Fruit fly (Drosophila melanogaster) whole organism, prepupa: ENCODE results near the gene APC7.

Source experiments
- Blimp-1 ChIP-seq: fragments of 200-800 bp; sonication (Bioruptor generic); optimal IDR thresholded peaks from 3 replicates; lab custom pipeline; 2017; ENCODE audit warnings: missing biosample characterization, missing genetic modification characterization, mild to moderate bottlenecking, moderate library complexity, missing genetic modification reagents
- CG10669 ChIP-seq: fragments of 200-800 bp; sonication (Bioruptor generic); optimal IDR thresholded peaks from 3 replicates; lab custom pipeline; 2018; ENCODE audit warnings: missing biosample characterization, mild to moderate bottlenecking, missing genetic modification characterization, moderate library complexity
- CG11294 ChIP-seq: fragments of 200-800 bp; sonication (Bioruptor generic); IDR thresholded peaks from 2 replicates; pipeline ENCODE4 v1.3.6; 2022; ENCODE audit warnings: missing biosample characterization, missing genetic modification characterization
- CG15336 ChIP-seq: fragments of 200-800 bp; sonication (Bioruptor generic); IDR thresholded peaks from 2 replicates; pipeline ENCODE4 v1.3.6; 2022; ENCODE audit warnings: missing biosample characterization, missing genetic modification characterization
- CG1621 ChIP-seq: fragments of 200-800 bp; sonication (Bioruptor generic); optimal IDR thresholded peaks from 3 replicates; lab custom pipeline; 2018; ENCODE audit warnings: missing biosample characterization, mild to moderate bottlenecking, missing genetic modification characterization
- CG16779 ChIP-seq: fragments of 200-800 bp; sonication (Bioruptor generic); optimal IDR thresholded peaks from 3 replicates; lab custom pipeline; 2017; ENCODE audit warnings: missing biosample characterization, mild to moderate bottlenecking, missing genetic modification characterization
- CG3032 ChIP-seq: fragments of 200-800 bp; optimal IDR thresholded peaks from 2 replicates; lab custom pipeline; 2019; ENCODE audit warnings: missing biosample characterization, mild to moderate bottlenecking, missing genetic modification characterization, moderate library complexity
- CG31627 ChIP-seq: fragments of 200-800 bp; sonication (Bioruptor generic); optimal IDR thresholded peaks from 3 replicates; lab custom pipeline; 2016; ENCODE audit warnings: missing biosample characterization, missing genetic modification characterization
- CG32006 ChIP-seq: fragments of 200-800 bp; sonication (Bioruptor generic); optimal IDR thresholded peaks from 3 replicates; lab custom pipeline; 2017; ENCODE audit warnings: missing biosample characterization, mild to moderate bottlenecking, missing genetic modification characterization
- CG3919 ChIP-seq: fragments of 200-800 bp; sonication (Bioruptor generic); optimal IDR thresholded peaks from 3 replicates; lab custom pipeline; 2016; ENCODE audit warnings: missing biosample characterization, missing genetic modification characterization
- CG4318 ChIP-seq: fragments of 200-800 bp; sonication (Bioruptor generic); optimal IDR thresholded peaks from 3 replicates; lab custom pipeline; 2017; ENCODE audit warnings: missing biosample characterization, mild to moderate bottlenecking, missing genetic modification characterization
- CG6163 ChIP-seq: fragments of 200-800 bp; sonication (Bioruptor generic); IDR thresholded peaks from 3 replicates; pipeline ENCODE4 v1.3.6; 2022; ENCODE audit warnings: missing biosample characterization, missing genetic modification characterization
- CG6792 ChIP-seq: fragments of 200-800 bp; sonication (Bioruptor generic); optimal IDR thresholded peaks from 3 replicates; lab custom pipeline; 2016; ENCODE audit warnings: missing biosample characterization, missing genetic modification characterization
- CG6854 ChIP-seq: fragments of 200-800 bp; sonication (Bioruptor generic); optimal IDR thresholded peaks from 2 replicates; lab custom pipeline; 2017; ENCODE audit warnings: missing biosample characterization, mild to moderate bottlenecking, missing genetic modification characterization
- CG7368 ChIP-seq: fragments of 200-800 bp; sonication (Bioruptor generic); optimal IDR thresholded peaks from 3 replicates; lab custom pipeline; 2016; ENCODE audit warnings: missing biosample characterization, missing genetic modification characterization
- CG8319 ChIP-seq: fragments of 200-800 bp; sonication (Bioruptor generic); optimal IDR thresholded peaks from 3 replicates; lab custom pipeline; 2016; ENCODE audit warnings: missing biosample characterization, missing genetic modification characterization
- CG9139 ChIP-seq: fragments of 200-800 bp; sonication (Bioruptor generic); optimal IDR thresholded peaks from 3 replicates; lab custom pipeline; 2017; ENCODE audit warnings: missing biosample characterization, mild to moderate bottlenecking, missing genetic modification characterization
- Eip75B ChIP-seq: fragments of 200-800 bp; sonication (Bioruptor generic); optimal IDR thresholded peaks from 3 replicates; lab custom pipeline; 2016; ENCODE audit warnings: missing biosample characterization, missing genetic modification characterization
- Eip78C ChIP-seq: fragments of 200-800 bp; sonication (Bioruptor generic); peaks from one replicate; lab custom pipeline; 2016; ENCODE audit warnings: missing biosample characterization, missing genetic modification characterization
- Eip93F ChIP-seq: fragments of 200-800 bp; sonication (Bioruptor generic); optimal IDR thresholded peaks from 2 replicates; lab custom pipeline; 2016; ENCODE audit warnings: missing biosample characterization, mild to moderate bottlenecking, missing genetic modification characterization
- Ets21C ChIP-seq: fragments of 200-800 bp; sonication (Bioruptor generic); optimal IDR thresholded peaks from 3 replicates; lab custom pipeline; 2016; ENCODE audit warnings: missing biosample characterization, missing genetic modification characterization
- Ets96B ChIP-seq: fragments of 200-800 bp; optimal IDR thresholded peaks from 2 replicates; lab custom pipeline; 2019; ENCODE audit warnings: missing biosample characterization, mild to moderate bottlenecking, missing genetic modification characterization, moderate library complexity
- Gug ChIP-seq: fragments of 200-800 bp; sonication (Bioruptor generic); IDR thresholded peaks from 2 replicates; pipeline ENCODE4 v1.3.6; 2022; ENCODE audit warnings: missing biosample characterization, missing genetic modification characterization
- Hr39 ChIP-seq: fragments of 200-800 bp; sonication (Bioruptor generic); optimal IDR thresholded peaks from 2 replicates; lab custom pipeline; 2016; ENCODE audit warnings: missing biosample characterization, missing genetic modification characterization
- Hr4 ChIP-seq: fragments of 200-800 bp; sonication (Bioruptor generic); optimal IDR thresholded peaks from 3 replicates; lab custom pipeline; 2016; ENCODE audit warnings: missing biosample characterization, missing genetic modification characterization
- Met ChIP-seq: fragments of 200-800 bp; sonication (Bioruptor generic); optimal IDR thresholded peaks from 3 replicates; lab custom pipeline; 2016; ENCODE audit warnings: missing biosample characterization, missing genetic modification characterization
- Sox102F ChIP-seq: fragments of 200-800 bp; sonication (Bioruptor generic); optimal IDR thresholded peaks from 2 replicates; lab custom pipeline; 2016; ENCODE audit warnings: missing biosample characterization, mild to moderate bottlenecking, missing genetic modification characterization
- Sox14 ChIP-seq: fragments of 200-800 bp; sonication (Bioruptor generic); optimal IDR thresholded peaks from 3 replicates; lab custom pipeline; 2016; ENCODE audit warnings: missing biosample characterization, missing genetic modification characterization
- Sox15 ChIP-seq: fragments of 200-800 bp; sonication (Bioruptor generic); optimal IDR thresholded peaks from 3 replicates; lab custom pipeline; 2016; ENCODE audit warnings: missing biosample characterization, missing genetic modification characterization
- achi ChIP-seq: fragments of 200-800 bp; sonication (Bioruptor generic); optimal IDR thresholded peaks from 3 replicates; lab custom pipeline; 2016; ENCODE audit warnings: missing biosample characterization, missing genetic modification characterization
- cyc ChIP-seq: fragments of 200-800 bp; sonication (Bioruptor generic); optimal IDR thresholded peaks from 3 replicates; lab custom pipeline; 2016; ENCODE audit warnings: missing biosample characterization, missing genetic modification characterization
- dsx ChIP-seq: fragments of 200-800 bp; optimal IDR thresholded peaks from 3 replicates; lab custom pipeline; 2019; ENCODE audit warnings: missing biosample characterization, mild to moderate bottlenecking, missing genetic modification characterization, moderate library complexity; ENCODE audit not compliant: poor library complexity, severe bottlenecking
- eg ChIP-seq: fragments of 200-800 bp; sonication (Bioruptor generic); IDR thresholded peaks from 3 replicates; pipeline ENCODE4 v1.3.6; 2022; ENCODE audit warnings: missing biosample characterization, missing genetic modification characterization
- fd85E ChIP-seq: fragments of 200-800 bp; sonication (Bioruptor generic); optimal IDR thresholded peaks from 3 replicates; lab custom pipeline; 2016; ENCODE audit warnings: missing biosample characterization, missing genetic modification characterization
- fkh ChIP-seq: fragments of 200-800 bp; sonication (Bioruptor generic); optimal IDR thresholded peaks from 3 replicates; lab custom pipeline; 2017; ENCODE audit warnings: missing biosample characterization, mild to moderate bottlenecking, missing genetic modification characterization, moderate library complexity
- lz ChIP-seq: fragments of 200-800 bp; sonication (Bioruptor generic); optimal IDR thresholded peaks from 3 replicates; lab custom pipeline; 2016; ENCODE audit warnings: missing biosample characterization, missing genetic modification characterization
- net ChIP-seq: fragments of 200-800 bp; sonication (Bioruptor generic); optimal IDR thresholded peaks from 3 replicates; lab custom pipeline; 2016; ENCODE audit warnings: missing biosample characterization, missing genetic modification characterization
- pdm3 ChIP-seq: fragments of 200-800 bp; sonication (Bioruptor generic); optimal IDR thresholded peaks from 3 replicates; lab custom pipeline; 2016; ENCODE audit warnings: missing biosample characterization, missing genetic modification characterization
- salr ChIP-seq, 2 experiments: fragments of 200-800 bp; sonication (Bioruptor generic); optimal IDR thresholded peaks; 3 replicates each; lab custom pipeline; 2016 to 2018; ENCODE audit warnings: missing biosample characterization in 2 of 2, missing genetic modification characterization in 2 of 2, mild to moderate bottlenecking in 1 of 2
- spab ChIP-seq: fragments of 200-800 bp; sonication (Bioruptor generic); optimal IDR thresholded peaks from 2 replicates; lab custom pipeline; 2017; ENCODE audit warnings: missing biosample characterization, mild to moderate bottlenecking, missing genetic modification characterization, missing genetic modification reagents
- ss ChIP-seq, 2 experiments: fragments of 200-800 bp; sonication (Bioruptor generic); optimal IDR thresholded peaks; 2 replicates in 1 of 2; 3 replicates in 1 of 2; lab custom pipeline; 2017 to 2018; ENCODE audit warnings: mild to moderate bottlenecking in 2 of 2, missing biosample characterization in 2 of 2, missing genetic modification characterization in 2 of 2, moderate library complexity in 1 of 2
- svp ChIP-seq: fragments of 200-800 bp; sonication (Bioruptor generic); peaks from one replicate; lab custom pipeline; 2016; ENCODE audit warnings: missing biosample characterization, missing genetic modification characterization
- vri ChIP-seq: fragments of 200-800 bp; sonication (Bioruptor generic); optimal IDR thresholded peaks from 3 replicates; lab custom pipeline; 2016; ENCODE audit warnings: missing biosample characterization, mild to moderate bottlenecking, missing genetic modification characterization

APC7 gene

DNA sequence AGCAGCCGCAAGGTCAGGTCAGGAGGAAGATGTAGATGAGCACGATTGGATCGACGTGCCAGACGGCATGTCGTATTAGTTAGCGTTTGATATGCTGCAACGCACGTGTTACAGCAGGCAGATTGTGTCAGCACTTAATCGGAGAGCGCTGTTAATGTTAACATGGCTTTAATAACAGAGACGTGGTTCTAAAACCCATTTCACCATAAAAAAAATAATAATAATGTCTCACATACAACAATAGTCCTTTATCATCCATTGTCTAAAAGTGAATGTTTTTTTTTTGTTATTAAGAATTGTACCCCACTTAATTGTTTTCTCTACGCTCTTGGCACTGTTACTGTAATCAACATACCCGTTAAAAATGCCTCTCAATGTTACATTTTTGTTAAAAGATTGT is 2.3 kb downstream of the APC7 start (continued):
- TF ChIP-seq CG4318 (GFP tag; lab: Kevin White, UChicago) (no peak), fd85E (GFP tag; lab: Kevin White, UChicago) (peak; percentile 78), CG1621 (tag; lab: Kevin White, UChicago) (peak; percentile 67), CG31627 (GFP tag; lab: Kevin White, UChicago) (no peak), CG6163 (GFP tag; lab: Robert Waterston, UW) (peak; percentile 99), achi (GFP tag; lab: Kevin White, UChicago) (no peak), CG6792 (GFP tag; lab: Kevin White, UChicago) (no peak), spab (GFP tag; lab: Kevin White, UChicago) (peak; percentile 87), fkh (GFP tag; lab: Kevin White, UChicago) (no peak), Ets21C (GFP tag; lab: Kevin White, UChicago) (no peak), Sox15 (GFP tag; lab: Kevin White, UChicago) (no peak), Eip93F (GFP tag; lab: Kevin White, UChicago) (peak; percentile 75), CG9139 (GFP tag; lab: Kevin White, UChicago) (peak; percentile 86), CG3919 (GFP tag; lab: Kevin White, UChicago) (peak; percentile 97)

DNA sequence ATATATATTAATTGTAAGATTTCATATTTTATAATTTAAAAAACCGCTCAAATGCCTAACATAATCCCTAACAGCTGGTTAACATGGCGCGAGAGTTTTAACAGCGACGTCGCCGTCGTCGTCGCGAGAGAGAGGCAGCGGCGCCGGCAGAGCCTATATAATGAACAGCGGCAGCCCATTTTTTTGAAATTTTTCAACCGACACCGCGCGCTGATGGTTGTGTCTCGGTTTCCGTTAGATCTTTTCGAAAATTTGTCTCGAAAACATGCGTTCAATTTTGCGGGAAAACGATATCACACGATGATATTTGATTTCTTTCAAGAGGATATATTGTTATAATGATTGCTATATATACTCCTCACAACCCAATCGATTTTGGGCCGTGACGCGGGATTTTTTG is 3.0 kb downstream of the APC7 start, which contains the start of gene pigs:
Gene pigs (plus strand): TSS at position 183 of the 400 bp plus-strand sequence.
- TF ChIP-seq CG9139 (GFP tag; lab: Kevin White, UChicago): no peak
- peak; percentile 8 for TF ChIP-seq Sox102F (GFP tag; lab: Kevin White, UChicago)
- TF ChIP-seq net (GFP tag; lab: Kevin White, UChicago): peak; percentile 8
- no peak for TF ChIP-seq CG11294 (GFP tag; lab: Robert Waterston, UW)
- TF ChIP-seq lz (GFP tag; lab: Kevin White, UChicago): no peak
- no peak for TF ChIP-seq CG8319 (GFP tag; lab: Kevin White, UChicago)
- no peak for TF ChIP-seq CG1621 (tag; lab: Kevin White, UChicago)
- no peak for TF ChIP-seq fkh (GFP tag; lab: Kevin White, UChicago)
- no peak for TF ChIP-seq CG7368
- TF ChIP-seq CG4318 (GFP tag; lab: Kevin White, UChicago): no peak
- TF ChIP-seq CG15336: 0 out of 2 replicates have a peak, but pooled peaks have one; percentile 9
- TF ChIP-seq svp (GFP tag; lab: Kevin White, UChicago): peak; percentile 21
- no peak for TF ChIP-seq Hr39 (GFP tag; lab: Kevin White, UChicago)
- 0 out of 3 replicates have a peak, but pooled peaks have one; percentile 13 for TF ChIP-seq eg
- TF ChIP-seq fd85E (GFP tag; lab: Kevin White, UChicago): no peak
- TF ChIP-seq Eip78C (GFP tag; lab: Kevin White, UChicago): peak; percentile 29
- no peak for TF ChIP-seq CG6163 (GFP tag; lab: Robert Waterston, UW)
- peak; percentile 10 for TF ChIP-seq vri (GFP tag; lab: Kevin White, UChicago)
- TF ChIP-seq Eip75B (GFP tag; lab: Kevin White, UChicago): no peak
- no peak for TF ChIP-seq Hr4 (GFP tag; lab: Kevin White, UChicago)
- TF ChIP-seq Ets21C (GFP tag; lab: Kevin White, UChicago): no peak
- TF ChIP-seq Eip93F (GFP tag; lab: Kevin White, UChicago): no peak

DNA sequence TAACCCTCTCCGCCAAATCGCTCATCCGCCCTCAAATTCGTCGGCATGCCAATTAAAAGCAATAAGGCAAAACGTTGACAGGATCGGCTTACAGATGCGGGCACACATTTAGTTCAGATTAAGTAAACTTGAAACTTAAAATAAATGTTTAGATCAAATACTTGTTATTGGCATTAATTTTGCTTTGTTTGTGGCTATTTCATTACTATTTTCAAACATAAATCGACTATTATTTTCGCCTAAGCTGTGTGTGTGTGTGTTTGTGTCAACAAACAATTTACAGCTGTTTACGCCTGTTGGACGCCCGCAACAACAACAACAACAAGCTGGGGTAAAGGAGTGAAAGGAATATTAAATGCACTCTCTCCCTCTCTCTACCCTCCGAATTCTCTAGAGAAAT is 4.3 kb downstream of the APC7 start:
- TF ChIP-seq CG6792 (GFP tag; lab: Kevin White, UChicago): peak; percentile 34
- TF ChIP-seq CG3032 (tag; lab: Kevin White, UChicago): peak; percentile 21
- no peak for TF ChIP-seq Blimp-1 (GFP tag; lab: Kevin White, UChicago)
- TF ChIP-seq CG10669 (GFP tag; lab: Kevin White, UChicago): peak; percentile 54
- peak; percentile 50 for TF ChIP-seq lz (GFP tag; lab: Kevin White, UChicago)
- TF ChIP-seq CG4318 (GFP tag; lab: Kevin White, UChicago): no peak
- no peak for TF ChIP-seq Sox15 (GFP tag; lab: Kevin White, UChicago)
- TF ChIP-seq Hr39 (GFP tag; lab: Kevin White, UChicago): peak; percentile 26
- TF ChIP-seq CG32006 (GFP tag; lab: Kevin White, UChicago): peak; percentile 23
- TF ChIP-seq svp (GFP tag; lab: Kevin White, UChicago): peak; percentile 73
- peak; percentile 32; the same call in 1 of the 2 replicates for TF ChIP-seq Gug (GFP tag; lab: Robert Waterston, UW)
- peak; percentile 34 for TF ChIP-seq achi (GFP tag; lab: Kevin White, UChicago)
- TF ChIP-seq CG16779 (tag; lab: Kevin White, UChicago): no peak
- TF ChIP-seq pdm3 (GFP tag; lab: Kevin White, UChicago): peak; percentile 48
- TF ChIP-seq CG15336: peak; percentile 26; the same call in 1 of the 2 replicates
- TF ChIP-seq Ets96B (tag; lab: Kevin White, UChicago): peak; percentile 36
- TF ChIP-seq Eip75B (GFP tag; lab: Kevin White, UChicago): peak; percentile 26
- TF ChIP-seq CG6854: no peak
- TF ChIP-seq spab (GFP tag; lab: Kevin White, UChicago): no peak
- TF ChIP-seq ss (GFP tag; optimal IDR thresholded peaks at IDR 0.05; lab: Kevin White, UChicago): no peak
- peak; percentile 11 for TF ChIP-seq dsx (GFP tag; lab: Kevin White, UChicago)
- TF ChIP-seq eg: peak; percentile 68; the same call in 2 of the 3 replicates
- peak; percentile 11 for TF ChIP-seq Sox14 (GFP tag; lab: Kevin White, UChicago)
- TF ChIP-seq CG7368: peak; percentile 2
- peak; percentile 46 for TF ChIP-seq Sox102F (GFP tag; lab: Kevin White, UChicago)
- TF ChIP-seq Met: peak; percentile 44
- no peak for TF ChIP-seq CG8319 (GFP tag; lab: Kevin White, UChicago)
- TF ChIP-seq Eip78C (GFP tag; lab: Kevin White, UChicago): peak; percentile 83
- TF ChIP-seq salr (GFP tag; optimal IDR thresholded peaks at IDR 0.05; lab: Kevin White, UChicago): no peak
- TF ChIP-seq cyc (GFP tag; lab: Kevin White, UChicago): peak; percentile 24
- peak; percentile 60; the same call in 2 of the 3 replicates for TF ChIP-seq CG6163 (GFP tag; lab: Robert Waterston, UW)
